Fruit fly (Drosophila melanogaster): ENCODE data around the gene Nrg.

DNA sequence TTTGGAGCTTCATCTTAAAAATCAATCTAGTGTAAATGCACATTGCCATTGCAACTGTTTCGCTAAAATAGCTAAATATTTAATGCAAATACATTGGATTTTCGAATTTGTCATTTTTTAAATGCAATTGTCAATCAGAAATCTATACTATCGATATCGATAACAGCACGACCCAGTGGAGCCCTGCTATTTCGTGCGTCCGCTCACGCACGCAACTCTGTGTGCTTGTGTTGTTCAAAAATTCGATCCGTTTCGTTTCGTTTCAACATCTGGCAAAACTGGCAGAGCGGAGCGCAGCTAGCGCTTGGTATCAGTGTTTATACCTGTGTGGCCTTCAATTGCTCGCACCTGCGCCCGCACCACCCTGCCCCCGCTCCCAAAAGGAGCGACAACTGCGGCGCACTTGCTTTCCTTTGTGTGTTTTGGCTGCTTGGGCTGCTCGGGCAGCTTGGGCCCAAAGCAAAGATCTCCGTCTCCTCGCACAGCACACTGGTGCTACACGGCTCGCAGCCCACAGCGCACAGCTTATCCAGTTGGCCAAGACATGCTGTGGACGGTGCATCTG lies 71.5 kb downstream of the Nrg start, which contains the start of gene CG12081:
- TF ChIP-seq CG12769 (tag; optimal IDR thresholded peaks at IDR 0.05) (no peak), nerfin-1 (tag; optimal IDR thresholded peaks at IDR 0.05) (no peak), CG17829 (tag; optimal IDR thresholded peaks at IDR 0.05) (no peak), vvl (GFP tag; IDR thresholded peaks at IDR 0.05) (0 out of 2 replicates have a peak, but pooled peaks have one; percentile 40), CG1529 (GFP tag; optimal IDR thresholded peaks at IDR 0.05) (no peak), pita (GFP tag; optimal IDR thresholded peaks at IDR 0.05) (no peak), CG31365 (tag; optimal IDR thresholded peaks at IDR 0.05) (no peak), Dip2 (GFP tag; IDR thresholded peaks at IDR 0.05) (no peak)
